Worm (Caenorhabditis elegans): ENCODE results near the gene T24A6.17.

ce11 chrV:3555986-3556385 lies 8.2 kb downstream of the T24A6.17 start, which contains the start of gene grl-30:
- TF ChIP-seq pha-4 (tag; optimal IDR thresholded peaks at IDR 0.05), result no peak
- no peak for TF ChIP-seq blmp-1 (tag; optimal IDR thresholded peaks at IDR 0.05)
- TF ChIP-seq elt-3 (tag; optimal IDR thresholded peaks at IDR 0.05), result no peak
- no peak for TF ChIP-seq ztf-11 (tag; optimal IDR thresholded peaks at IDR 0.05)
- TF ChIP-seq bed-3 (GFP tag; optimal IDR thresholded peaks at IDR 0.05), result no peak
- no peak for TF ChIP-seq M03D4.4 (tag; optimal IDR thresholded peaks at IDR 0.05)
- no peak for TF ChIP-seq snpc-4 (tag; optimal IDR thresholded peaks at IDR 0.05)
- no peak for TF ChIP-seq nhr-28 (tag; optimal IDR thresholded peaks at IDR 0.05)

Measured in whole organism, mixed stage, embryonic.